Worm (Caenorhabditis elegans): ENCODE data around the gene coq-5.

- no peak for TF ChIP-seq rnt-1 (tag; optimal IDR thresholded peaks at IDR 0.05)
- TF ChIP-seq ets-4 (tag; optimal IDR thresholded peaks at IDR 0.05): no peak
- no peak for TF ChIP-seq dve-1 (tag; optimal IDR thresholded peaks at IDR 0.05)
- no peak for TF ChIP-seq hlh-30 (tag; optimal IDR thresholded peaks at IDR 0.05; ENCODE audit: insufficient read depth)
- TF ChIP-seq nhr-11 (tag; optimal IDR thresholded peaks at IDR 0.05): no peak
- no peak for TF ChIP-seq odd-2 (tag; optimal IDR thresholded peaks at IDR 0.05)
- no peak for TF ChIP-seq tbx-7 (tag; optimal IDR thresholded peaks at IDR 0.05)
- no peak for TF ChIP-seq mec-3 (tag; optimal IDR thresholded peaks at IDR 0.05; ENCODE audit: borderline replicate concordance)
- TF ChIP-seq sox-4 (tag; optimal IDR thresholded peaks at IDR 0.05): no peak
- TF ChIP-seq ceh-31 (tag; optimal IDR thresholded peaks at IDR 0.05): no peak
- no peak for TF ChIP-seq lin-11 (tag; optimal IDR thresholded peaks at IDR 0.05)
- TF ChIP-seq pqm-1 (tag; optimal IDR thresholded peaks at IDR 0.05): no peak
- TF ChIP-seq pat-9 (tag; optimal IDR thresholded peaks at IDR 0.05): no peak
Measured at ce11 chrIII:7892333-7892732, 34.1 kb upstream of the coq-5 start.

All from whole organism, late embryonic.